Worm (Caenorhabditis elegans) whole organism, L3 larva: ENCODE results near the gene vps-54.
A peak's percentile ranks its signal among the peaks of the same experiment; 100 is the strongest.

ENCODE experiments used
- R02D3.7 ChIP-seq: fragments of 150-350 bp; optimal IDR thresholded peaks from 2 replicates; lab custom pipeline; 2014; ENCODE audit warnings: missing biosample characterization, missing genetic modification characterization
- ZK546.5 ChIP-seq: sonication (generic microtip); optimal IDR thresholded peaks from 2 replicates; lab custom pipeline; 2017; ENCODE audit warnings: missing biosample characterization, missing genetic modification characterization
- aly-2 ChIP-seq: fragments of 150-350 bp; optimal IDR thresholded peaks from 2 replicates; lab custom pipeline; 2014; ENCODE audit warnings: missing biosample characterization, missing genetic modification characterization
- ama-1 ChIP-seq: fragments of 150-350 bp; optimal IDR thresholded peaks from 2 replicates; lab custom pipeline; 2018
- ceh-16 ChIP-seq: sonication (generic microtip); optimal IDR thresholded peaks from 2 replicates; lab custom pipeline; 2017; ENCODE audit warnings: missing biosample characterization, missing genetic modification characterization
- ceh-28 ChIP-seq: fragments of 150-350 bp; optimal IDR thresholded peaks from 2 replicates; lab custom pipeline; 2014; ENCODE audit warnings: missing biosample characterization, missing genetic modification reagents, missing genetic modification characterization
- ceh-82 ChIP-seq: fragments of 150-350 bp; optimal IDR thresholded peaks from 2 replicates; lab custom pipeline; 2014; ENCODE audit warnings: missing biosample characterization, missing genetic modification characterization
- ceh-9 ChIP-seq: sonication (generic microtip); optimal IDR thresholded peaks from 2 replicates; lab custom pipeline; 2018; ENCODE audit warnings: missing biosample characterization, missing genetic modification characterization
- daf-12 ChIP-seq: fragments of 150-350 bp; optimal IDR thresholded peaks from 2 replicates; lab custom pipeline; 2014; ENCODE audit warnings: missing biosample characterization, missing genetic modification reagents, missing genetic modification characterization
- egl-27 ChIP-seq: sonication (generic microtip); optimal IDR thresholded peaks from 4 replicates; lab custom pipeline; 2017; ENCODE audit warnings: missing biosample characterization, missing genetic modification reagents, missing genetic modification characterization
- egl-5 ChIP-seq: fragments of 150-350 bp; optimal IDR thresholded peaks from 2 replicates; lab custom pipeline; 2017; ENCODE audit warnings: missing biosample characterization, missing genetic modification reagents, missing genetic modification characterization, inconsistent platforms
- elt-1 ChIP-seq: fragments of 150-350 bp; optimal IDR thresholded peaks from 2 replicates; lab custom pipeline; 2014; ENCODE audit warnings: missing biosample characterization, missing genetic modification characterization
- elt-2 ChIP-seq: sonication (generic microtip); optimal IDR thresholded peaks from 2 replicates; lab custom pipeline; 2016; ENCODE audit warnings: missing genetic modification reagents, mild to moderate bottlenecking, missing genetic modification characterization, missing compliant biosample characterization
- elt-3 ChIP-seq, 3 experiments: fragments of 150-350 bp in 1 of 3; sonication (generic microtip) in 2 of 3; optimal IDR thresholded peaks; 2 replicates in 2 of 3; 4 replicates in 1 of 3; lab custom pipeline; 2014 to 2017; ENCODE audit warnings: missing biosample characterization in 3 of 3, missing genetic modification characterization in 3 of 3
- eor-1 ChIP-seq, 2 experiments: fragments of 150-350 bp; optimal IDR thresholded peaks; 2 replicates each; lab custom pipeline; 2014 to 2018; ENCODE audit warnings: missing biosample characterization in 2 of 2, missing genetic modification characterization in 2 of 2
- fkh-10 ChIP-seq: sonication (generic microtip); optimal IDR thresholded peaks from 2 replicates; lab custom pipeline; 2017; ENCODE audit warnings: missing biosample characterization, missing genetic modification reagents, missing genetic modification characterization
- fkh-2 ChIP-seq: fragments of 150-350 bp; optimal IDR thresholded peaks from 2 replicates; lab custom pipeline; 2014; ENCODE audit warnings: missing biosample characterization, missing genetic modification reagents, missing genetic modification characterization
- fos-1 ChIP-seq: fragments of 150-350 bp; optimal IDR thresholded peaks from 2 replicates; lab custom pipeline; 2014; ENCODE audit warnings: missing biosample characterization, missing genetic modification characterization
- hmg-11 ChIP-seq: sonication (generic microtip); optimal IDR thresholded peaks from 2 replicates; lab custom pipeline; 2016; ENCODE audit warnings: missing genetic modification characterization, missing compliant biosample characterization
- jun-1 ChIP-seq: fragments of 150-350 bp; optimal IDR thresholded peaks from 2 replicates; lab custom pipeline; 2014; ENCODE audit warnings: missing biosample characterization, missing genetic modification reagents, missing genetic modification characterization
- lin-15B ChIP-seq: fragments of 150-350 bp; optimal IDR thresholded peaks from 2 replicates; lab custom pipeline; 2014; ENCODE audit warnings: missing biosample characterization, missing genetic modification characterization
- lin-39 ChIP-seq: fragments of 150-350 bp; optimal IDR thresholded peaks from 2 replicates; lab custom pipeline; 2018; ENCODE audit warnings: missing biosample characterization, missing genetic modification reagents, missing genetic modification characterization
- lsy-12 ChIP-seq: sonication (generic microtip); optimal IDR thresholded peaks from 2 replicates; lab custom pipeline; 2016; ENCODE audit warnings: mild to moderate bottlenecking, missing genetic modification characterization, missing compliant biosample characterization
- mdl-1 ChIP-seq: fragments of 150-350 bp; optimal IDR thresholded peaks from 2 replicates; lab custom pipeline; 2014; ENCODE audit warnings: missing biosample characterization, missing genetic modification characterization
- mml-1 ChIP-seq: fragments of 150-350 bp; sonication (generic microtip); optimal IDR thresholded peaks from 3 replicates; lab custom pipeline; 2014; ENCODE audit warnings: missing biosample characterization, missing genetic modification characterization
- nfya-1 ChIP-seq: sonication (generic microtip); optimal IDR thresholded peaks from 2 replicates; lab custom pipeline; 2017; ENCODE audit warnings: missing genetic modification characterization, mild to moderate bottlenecking, missing compliant biosample characterization, antibody characterized with exemption, moderate library complexity; ENCODE audit not compliant: insufficient read depth
- nhr-11 ChIP-seq: fragments of 150-350 bp; optimal IDR thresholded peaks from 2 replicates; lab custom pipeline; 2014; ENCODE audit warnings: missing biosample characterization, missing genetic modification characterization
- nhr-12 ChIP-seq: fragments of 150-350 bp; optimal IDR thresholded peaks from 2 replicates; lab custom pipeline; 2014; ENCODE audit warnings: missing biosample characterization, missing genetic modification characterization
- nhr-23 ChIP-seq: fragments of 150-350 bp; optimal IDR thresholded peaks from 2 replicates; lab custom pipeline; 2014; ENCODE audit warnings: missing biosample characterization, missing genetic modification reagents, missing genetic modification characterization
- nhr-237 ChIP-seq: fragments of 150-350 bp; optimal IDR thresholded peaks from 2 replicates; lab custom pipeline; 2014; ENCODE audit warnings: missing biosample characterization, missing genetic modification characterization
- nhr-25 ChIP-seq: sonication (generic microtip); optimal IDR thresholded peaks from 2 replicates; lab custom pipeline; 2017; ENCODE audit warnings: missing biosample characterization, missing genetic modification characterization
- nhr-28 ChIP-seq: fragments of 150-350 bp; optimal IDR thresholded peaks from 2 replicates; lab custom pipeline; 2014; ENCODE audit warnings: missing biosample characterization, missing genetic modification characterization
- nhr-43 ChIP-seq: sonication (generic microtip); optimal IDR thresholded peaks from 2 replicates; lab custom pipeline; 2016; ENCODE audit warnings: mild to moderate bottlenecking, missing genetic modification characterization, missing compliant biosample characterization; ENCODE audit not compliant: poor library complexity, severe bottlenecking
- nhr-67 ChIP-seq: fragments of 150-350 bp; optimal IDR thresholded peaks from 2 replicates; lab custom pipeline; 2014; ENCODE audit warnings: missing biosample characterization, missing genetic modification characterization
- nhr-76 ChIP-seq: fragments of 150-350 bp; sonication (generic microtip); optimal IDR thresholded peaks from 5 replicates; lab custom pipeline; 2014; ENCODE audit warnings: missing biosample characterization, missing genetic modification characterization
- nhr-77 ChIP-seq: fragments of 150-350 bp; optimal IDR thresholded peaks from 2 replicates; lab custom pipeline; 2014; ENCODE audit warnings: missing biosample characterization, missing genetic modification characterization
- pha-4 ChIP-seq: fragments of 150-350 bp; optimal IDR thresholded peaks from 2 replicates; lab custom pipeline; 2014; ENCODE audit warnings: missing biosample characterization, missing genetic modification reagents, missing genetic modification characterization
- pqm-1 ChIP-seq: fragments of 150-350 bp; optimal IDR thresholded peaks from 2 replicates; lab custom pipeline; 2017; ENCODE audit warnings: missing biosample characterization, missing genetic modification characterization, inconsistent platforms
- sea-2 ChIP-seq: fragments of 150-350 bp; sonication (generic microtip); optimal IDR thresholded peaks from 4 replicates; lab custom pipeline; 2014; ENCODE audit warnings: missing biosample characterization, missing genetic modification reagents, missing genetic modification characterization
- skn-1 ChIP-seq: fragments of 150-350 bp; optimal IDR thresholded peaks from 2 replicates; lab custom pipeline; 2014; ENCODE audit warnings: missing biosample characterization, missing genetic modification characterization
- snpc-4 ChIP-seq: fragments of 150-350 bp; optimal IDR thresholded peaks from 2 replicates; lab custom pipeline; 2014; ENCODE audit warnings: missing biosample characterization, missing genetic modification characterization
- unc-39 ChIP-seq: sonication (generic microtip); optimal IDR thresholded peaks from 4 replicates; lab custom pipeline; 2017; ENCODE audit warnings: missing biosample characterization, missing genetic modification characterization
- ztf-11 ChIP-seq: fragments of 150-350 bp; optimal IDR thresholded peaks from 2 replicates; lab custom pipeline; 2014; ENCODE audit warnings: missing biosample characterization, missing genetic modification characterization
- ztf-4 ChIP-seq: fragments of 150-350 bp; optimal IDR thresholded peaks from 2 replicates; lab custom pipeline; 2014; ENCODE audit warnings: missing biosample characterization, missing genetic modification characterization

The vps-54 gene

DNA sequence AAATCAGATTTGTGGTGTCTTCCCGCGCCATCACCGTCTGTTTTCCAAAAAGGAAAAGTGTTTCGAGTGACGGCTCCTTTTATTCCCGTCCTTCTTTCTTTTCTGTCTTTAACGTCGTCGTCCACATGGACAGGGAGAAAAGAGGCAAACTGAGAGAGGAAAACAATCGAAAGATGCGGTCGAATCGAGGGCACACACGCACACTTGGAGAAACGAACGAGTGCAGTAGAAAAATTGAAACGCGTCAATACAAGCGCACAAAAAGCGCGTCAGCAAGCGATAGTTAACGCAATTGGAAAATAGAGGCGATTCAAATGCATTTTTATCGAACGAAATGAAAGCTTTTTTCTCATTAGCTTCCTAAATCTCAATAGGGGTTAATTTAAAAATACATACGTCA lies 39.4 kb downstream of the vps-54 start (continued):
- TF ChIP-seq skn-1 (tag; lab: Kevin White, UChicago) (peak; percentile 62), elt-2 (peak; percentile 58), lin-39 (tag; lab: Kevin White, UChicago) (peak; percentile 86), daf-12 (tag; lab: Kevin White, UChicago) (no peak), nfya-1 (tag; lab: Kevin White, UChicago) (peak; percentile 95), ceh-28 (tag; lab: Kevin White, UChicago) (peak; percentile 85), ztf-4 (tag; lab: Kevin White, UChicago) (peak; percentile 53), fkh-10 (GFP tag; lab: Kevin White, UChicago) (peak; percentile 37), lsy-12 (tag; lab: Kevin White, UChicago) (peak; percentile 71), eor-1 (tag; optimal IDR thresholded peaks at IDR 0.05; lab: Kevin White, UChicago) (no peak), elt-3 (tag; optimal IDR thresholded peaks at IDR 0.05; lab: Kevin White, UChicago) (peak in 1 of 3 experiments; percentile 29), ceh-9 (tag; lab: Kevin White, UChicago) (no peak), ceh-82 (tag; lab: Kevin White, UChicago) (peak; percentile 73), nhr-67 (tag; lab: Kevin White, UChicago) (no peak), mdl-1 (tag; lab: Kevin White, UChicago) (peak; percentile 65)

DNA sequence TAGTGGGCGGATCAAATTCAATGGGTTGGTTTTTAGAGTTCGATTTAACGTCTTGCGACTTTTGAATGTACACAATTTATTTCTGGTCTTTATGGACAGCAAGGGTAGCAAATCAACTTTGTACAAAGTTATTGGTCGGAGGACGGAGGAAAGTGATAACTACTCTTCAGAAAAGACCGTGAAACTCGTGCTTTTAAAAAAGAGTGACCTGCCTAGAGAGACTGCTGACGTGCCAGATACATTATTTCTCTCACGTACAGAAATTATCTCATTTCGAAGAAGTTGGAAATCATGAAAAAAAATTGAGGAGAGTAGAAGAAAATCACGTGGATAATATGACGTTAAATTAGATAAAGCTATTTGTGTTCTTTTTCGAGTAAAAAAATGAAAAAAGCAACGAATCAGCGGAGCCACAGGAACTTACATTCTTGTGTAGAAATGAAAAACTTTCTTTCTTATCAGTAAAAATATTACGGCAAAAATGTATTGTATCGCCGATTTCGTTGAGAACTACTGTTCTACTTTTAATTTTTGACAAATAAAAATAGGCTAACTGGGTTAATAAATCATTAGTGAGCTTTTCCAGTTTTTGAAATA lies 40.0 kb downstream of the vps-54 start, which contains the start of gene ppm-1.A:
Gene ppm-1.A (minus strand): TSS at position 294 of the 597 bp plus-strand sequence.
- TF ChIP-seq ceh-9 (tag; lab: Kevin White, UChicago) (no peak), ceh-82 (tag; lab: Kevin White, UChicago) (no peak), sea-2 (GFP tag; lab: Kevin White, UChicago) (no peak), fkh-10 (GFP tag; lab: Kevin White, UChicago) (no peak), egl-5 (tag; lab: Kevin White, UChicago) (no peak), elt-2 (peak; percentile 37), unc-39 (tag; lab: Kevin White, UChicago) (no peak), hmg-11 (tag; lab: Kevin White, UChicago) (no peak), pha-4 (peak; percentile 23), pqm-1 (peak; percentile 35), fkh-2 (tag; lab: Kevin White, UChicago) (no peak), elt-3 (tag; optimal IDR thresholded peaks at IDR 0.05; lab: Kevin White, UChicago) (no peak), mml-1 (tag; lab: Kevin White, UChicago) (peak; percentile 46), nhr-23 (tag; lab: Kevin White, UChicago) (peak; percentile 20), nhr-237 (tag; lab: Kevin White, UChicago) (no peak), ZK546.5 (tag; lab: Kevin White, UChicago) (no peak), ceh-28 (tag; lab: Kevin White, UChicago) (no peak)

DNA sequence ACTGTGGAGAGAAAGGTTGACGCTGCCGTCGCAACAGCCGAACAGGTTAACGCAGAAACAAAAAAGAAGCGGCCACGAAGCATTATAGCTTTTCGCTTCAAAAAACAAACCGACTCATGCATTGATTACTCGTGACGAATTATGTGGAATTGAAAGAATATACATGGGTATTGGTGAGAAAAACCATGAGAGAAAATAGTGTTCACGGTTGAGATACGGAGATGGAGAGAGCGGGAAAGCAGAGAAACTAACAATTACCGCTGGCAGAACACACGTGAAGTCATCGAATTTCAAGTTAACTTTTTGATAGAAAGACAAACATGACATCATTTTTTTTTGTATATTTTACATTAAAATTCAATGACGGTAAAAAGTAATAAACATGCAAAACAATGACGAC lies 40.9 kb downstream of the vps-54 start:
- TF ChIP-seq jun-1 (tag; lab: Kevin White, UChicago) = no peak
- TF ChIP-seq ama-1 (lab: Kevin White, UChicago) = peak; percentile 3
- no peak for TF ChIP-seq nhr-28 (tag; lab: Kevin White, UChicago)
- no peak for TF ChIP-seq snpc-4
- TF ChIP-seq ceh-28 (tag; lab: Kevin White, UChicago) = no peak
- TF ChIP-seq ceh-82 (tag; lab: Kevin White, UChicago) = no peak
- no peak for TF ChIP-seq ztf-4 (tag; lab: Kevin White, UChicago)
- peak; percentile 35 for TF ChIP-seq elt-2
- TF ChIP-seq nhr-237 (tag; lab: Kevin White, UChicago) = no peak
- no peak for TF ChIP-seq unc-39 (tag; lab: Kevin White, UChicago)
- peak; percentile 66 for TF ChIP-seq pqm-1
- TF ChIP-seq ceh-16 (tag; lab: Kevin White, UChicago) = no peak
- no peak for TF ChIP-seq egl-27 (tag; lab: Kevin White, UChicago)
- TF ChIP-seq skn-1 (tag; lab: Kevin White, UChicago) = no peak
- TF ChIP-seq aly-2 (tag; lab: Kevin White, UChicago) = no peak
- no peak for TF ChIP-seq nhr-11 (tag; lab: Kevin White, UChicago)
- TF ChIP-seq egl-5 (tag; lab: Kevin White, UChicago) = no peak
- no peak for TF ChIP-seq eor-1 (tag; optimal IDR thresholded peaks at IDR 0.05; lab: Kevin White, UChicago)
- no peak for TF ChIP-seq ceh-9 (tag; lab: Kevin White, UChicago)
- no peak for TF ChIP-seq nhr-25 (tag; lab: Kevin White, UChicago)
- TF ChIP-seq nhr-77 = no peak
- no peak for TF ChIP-seq fkh-2 (tag; lab: Kevin White, UChicago)
- TF ChIP-seq fos-1 (tag; lab: Kevin White, UChicago) = no peak
- TF ChIP-seq nhr-67 (tag; lab: Kevin White, UChicago) = no peak
- no peak for TF ChIP-seq fkh-10 (GFP tag; lab: Kevin White, UChicago)
- TF ChIP-seq hmg-11 (tag; lab: Kevin White, UChicago) = no peak
- TF ChIP-seq pha-4 = peak; percentile 49
- no peak for TF ChIP-seq nhr-12
- no peak for TF ChIP-seq lin-39 (tag; lab: Kevin White, UChicago)
- TF ChIP-seq nhr-76 = no peak
- no peak for TF ChIP-seq nhr-23 (tag; lab: Kevin White, UChicago)
- TF ChIP-seq ztf-11 (tag; lab: Kevin White, UChicago) = no peak
- no peak for TF ChIP-seq lin-15B (tag; lab: Kevin White, UChicago)
- no peak for TF ChIP-seq elt-1
- no peak for TF ChIP-seq ZK546.5 (tag; lab: Kevin White, UChicago)
- no peak for TF ChIP-seq sea-2 (GFP tag; lab: Kevin White, UChicago)
- no peak for TF ChIP-seq mdl-1 (tag; lab: Kevin White, UChicago)
- no peak for TF ChIP-seq mml-1 (tag; lab: Kevin White, UChicago)
- TF ChIP-seq elt-3 (tag; optimal IDR thresholded peaks at IDR 0.05; lab: Kevin White, UChicago) = no peak
- TF ChIP-seq nhr-43 = no peak
- TF ChIP-seq R02D3.7 (tag; lab: Kevin White, UChicago) = no peak
